Worm (Caenorhabditis elegans) whole organism, young adult: ENCODE data around the gene set-1.

ENCODE experiments used
- B0035.1 ChIP-seq: sonication (generic microtip); optimal IDR thresholded peaks from 2 replicates; lab custom pipeline; 2016; ENCODE audit warnings: missing genetic modification characterization, mild to moderate bottlenecking, missing compliant biosample characterization, missing genotype, missing genetic modification reagents
- B0336.3 ChIP-seq: fragments of 200-800 bp; sonication (Bioruptor generic); IDR thresholded peaks from 2 replicates; pipeline ENCODE4 v1.3.6; 2022; ENCODE audit warnings: missing genetic modification characterization, missing compliant biosample characterization
- F22D6.2 ChIP-seq: sonication (generic microtip); optimal IDR thresholded peaks from 2 replicates; lab custom pipeline; 2016; ENCODE audit warnings: mild to moderate bottlenecking, missing genetic modification characterization, missing compliant biosample characterization
- F57C9.4 ChIP-seq: sonication (generic microtip); optimal IDR thresholded peaks from 2 replicates; lab custom pipeline; 2017; ENCODE audit warnings: mild to moderate bottlenecking, missing genetic modification characterization, missing compliant biosample characterization
- K11D2.4 ChIP-seq: fragments of 200-800 bp; sonication (Bioruptor generic); IDR thresholded peaks from 2 replicates; pipeline ENCODE4 v1.3.6; 2022; ENCODE audit warnings: missing genetic modification reagents, missing genetic modification characterization, missing compliant biosample characterization
- Y53F4B.3 ChIP-seq: fragments of 200-800 bp; sonication (Bioruptor generic); IDR thresholded peaks from 2 replicates; pipeline ENCODE4 v1.3.6; 2022; ENCODE audit warnings: missing genetic modification reagents, missing genetic modification characterization, missing compliant biosample characterization
- Y53G8AR.9 ChIP-seq: fragments of 200-800 bp; sonication (Bioruptor generic); conservative IDR thresholded peaks from 2 replicates; pipeline ENCODE4 v1.3.6; 2022; ENCODE audit warnings: missing genetic modification reagents, missing genetic modification characterization, missing compliant biosample characterization
- Y56A3A.18 ChIP-seq: fragments of 200-800 bp; sonication (Bioruptor generic); IDR thresholded peaks from 2 replicates; pipeline ENCODE4 v1.3.6; 2022; ENCODE audit warnings: missing genetic modification reagents, missing genetic modification characterization, missing compliant biosample characterization
- Y67H2A.10 ChIP-seq: fragments of 200-800 bp; sonication (Bioruptor generic); conservative IDR thresholded peaks from 2 replicates; pipeline ENCODE4 v1.3.6; 2022; ENCODE audit warnings: missing genetic modification reagents, missing genetic modification characterization, missing compliant biosample characterization
- atf-7 ChIP-seq: sonication (generic microtip); optimal IDR thresholded peaks from 2 replicates; lab custom pipeline; 2017; ENCODE audit warnings: mild to moderate bottlenecking, missing genetic modification characterization, missing compliant biosample characterization
- attf-6 ChIP-seq: fragments of 200-800 bp; sonication (Bioruptor generic); IDR thresholded peaks from 2 replicates; pipeline ENCODE4 v1.3.6; 2022; ENCODE audit warnings: missing genetic modification reagents, missing genetic modification characterization, missing compliant biosample characterization
- cebp-1 ChIP-seq, 2 experiments: fragments of 200-800 bp in 1 of 2; sonication (Bioruptor generic) in 1 of 2; sonication (generic microtip) in 1 of 2; IDR thresholded peaks in 1 of 2; optimal IDR thresholded peaks in 1 of 2; 2 replicates each; pipeline versions ENCODE4 v1.3.6 to Lab custom; 2017 to 2022; ENCODE audit warnings: missing compliant biosample characterization in 2 of 2, missing genetic modification characterization in 2 of 2, mild to moderate bottlenecking in 1 of 2, missing genetic modification reagents in 1 of 2, moderate library complexity in 1 of 2
- cebp-2 ChIP-seq: fragments of 200-800 bp; sonication (Bioruptor generic); IDR thresholded peaks from 2 replicates; pipeline ENCODE4 v1.3.6; 2022; ENCODE audit warnings: missing genetic modification characterization, missing compliant biosample characterization
- ceh-27 ChIP-seq: fragments of 200-800 bp; sonication (Bioruptor generic); optimal IDR thresholded peaks from 2 replicates; lab custom pipeline; 2018; ENCODE audit warnings: mild to moderate bottlenecking, missing genetic modification characterization, moderate library complexity, missing compliant biosample characterization
- ceh-58 ChIP-seq: fragments of 200-800 bp; sonication (Bioruptor generic); IDR thresholded peaks from 2 replicates; pipeline ENCODE4 v1.3.6; 2022; ENCODE audit warnings: missing genetic modification characterization, missing compliant biosample characterization
- ceh-91 ChIP-seq: fragments of 200-800 bp; sonication (Bioruptor generic); IDR thresholded peaks from 2 replicates; pipeline ENCODE4 v1.3.6; 2022; ENCODE audit warnings: missing genetic modification reagents, missing genetic modification characterization, missing compliant biosample characterization
- dox-1 ChIP-seq: fragments of 200-800 bp; sonication (Bioruptor generic); IDR thresholded peaks from 2 replicates; pipeline ENCODE4 v1.3.6; 2022; ENCODE audit warnings: missing genetic modification reagents, missing genetic modification characterization, missing compliant biosample characterization
- egl-44 ChIP-seq: fragments of 200-800 bp; sonication (Bioruptor generic); IDR thresholded peaks from 2 replicates; pipeline ENCODE4 v1.3.6; 2022; ENCODE audit warnings: missing genetic modification reagents, missing genetic modification characterization, missing compliant biosample characterization
- ekl-4 ChIP-seq: fragments of 200-800 bp; sonication (Bioruptor generic); IDR thresholded peaks from 2 replicates; pipeline ENCODE4 v1.3.6; 2022; ENCODE audit warnings: missing genetic modification reagents, missing genetic modification characterization, missing compliant biosample characterization
- ets-4 ChIP-seq: fragments of 200-800 bp; sonication (Bioruptor generic); optimal IDR thresholded peaks from 2 replicates; lab custom pipeline; 2018; ENCODE audit warnings: mild to moderate bottlenecking, missing genetic modification characterization, missing compliant biosample characterization
- hlh-26 ChIP-seq: fragments of 200-800 bp; sonication (Bioruptor generic); conservative IDR thresholded peaks from 2 replicates; pipeline ENCODE4 v1.3.6; 2022; ENCODE audit warnings: missing genetic modification reagents, missing genetic modification characterization, missing compliant biosample characterization
- lin-26 ChIP-seq: fragments of 200-800 bp; sonication (Bioruptor generic); IDR thresholded peaks from 2 replicates; pipeline ENCODE4 v1.3.6; 2022; ENCODE audit warnings: missing genetic modification reagents, missing genetic modification characterization, missing compliant biosample characterization
- lin-40 ChIP-seq: sonication (generic microtip); optimal IDR thresholded peaks from 2 replicates; lab custom pipeline; 2016; ENCODE audit warnings: missing genetic modification characterization, mild to moderate bottlenecking, missing compliant biosample characterization, missing genotype, missing genetic modification reagents
- lsy-27 ChIP-seq: sonication (generic microtip); optimal IDR thresholded peaks from 2 replicates; lab custom pipeline; 2017; ENCODE audit warnings: missing genetic modification characterization, mild to moderate bottlenecking, missing compliant biosample characterization, antibody characterized with exemption, missing genotype, borderline replicate concordance; ENCODE audit not compliant: insufficient read depth
- madf-3 ChIP-seq: fragments of 200-800 bp; sonication (Bioruptor generic); IDR thresholded peaks from 2 replicates; pipeline ENCODE4 v1.3.6; 2022; ENCODE audit warnings: missing genetic modification reagents, missing genetic modification characterization, missing compliant biosample characterization
- madf-6 ChIP-seq: fragments of 200-800 bp; sonication (Bioruptor generic); IDR thresholded peaks from 2 replicates; pipeline ENCODE4 v1.3.6; 2022; ENCODE audit warnings: missing genetic modification reagents, missing genetic modification characterization, missing compliant biosample characterization
- mcd-1 ChIP-seq: fragments of 200-800 bp; sonication (Bioruptor generic); IDR thresholded peaks from 2 replicates; pipeline ENCODE4 v1.3.6; 2022; ENCODE audit warnings: missing genetic modification reagents, missing genetic modification characterization, missing compliant biosample characterization
- nfya-2 ChIP-seq: fragments of 200-800 bp; sonication (Bioruptor generic); IDR thresholded peaks from 2 replicates; pipeline ENCODE4 v1.3.6; 2022; ENCODE audit warnings: missing genetic modification reagents, missing genetic modification characterization, missing compliant biosample characterization
- nhr-120 ChIP-seq: fragments of 200-800 bp; sonication (Bioruptor generic); IDR thresholded peaks from 2 replicates; pipeline ENCODE4 v1.3.6; 2022; ENCODE audit warnings: missing genetic modification characterization, missing compliant biosample characterization
- nhr-179 ChIP-seq: sonication (generic microtip); optimal IDR thresholded peaks from 2 replicates; lab custom pipeline; 2016; ENCODE audit warnings: mild to moderate bottlenecking, missing genetic modification characterization, missing compliant biosample characterization
- nhr-27 ChIP-seq: fragments of 200-800 bp; sonication (Bioruptor generic); optimal IDR thresholded peaks from 2 replicates; lab custom pipeline; 2018; ENCODE audit warnings: mild to moderate bottlenecking, missing genetic modification characterization, moderate library complexity, missing compliant biosample characterization
- nhr-90 ChIP-seq: sonication (generic microtip); optimal IDR thresholded peaks from 2 replicates; lab custom pipeline; 2016; ENCODE audit warnings: missing genotype, mild to moderate bottlenecking, missing genetic modification characterization, missing compliant biosample characterization
- pha-4 ChIP-seq: fragments of 150-350 bp; sonication (generic microtip); optimal IDR thresholded peaks from 2 replicates; lab custom pipeline; 2014; ENCODE audit warnings: missing biosample characterization, missing genetic modification reagents, missing genetic modification characterization
- repo-1 ChIP-seq: sonication (generic microtip); optimal IDR thresholded peaks from 2 replicates; lab custom pipeline; 2017; ENCODE audit warnings: mild to moderate bottlenecking, missing genetic modification characterization, missing compliant biosample characterization
- rpc-1 ChIP-seq, 2 experiments: fragments of 150-350 bp in 1 of 2; sonication (generic microtip) in 1 of 2; optimal IDR thresholded peaks; 2 replicates each; lab custom pipeline; 2014 to 2018; ENCODE audit warnings: missing biosample characterization in 1 of 2, missing genetic modification characterization in 1 of 2, missing genetic modification reagents in 1 of 2, missing genotype in 1 of 2
- sdz-38 ChIP-seq: sonication (generic microtip); optimal IDR thresholded peaks from 2 replicates; lab custom pipeline; 2016; ENCODE audit warnings: missing genotype, missing genetic modification characterization, missing compliant biosample characterization
- snpc-1.1 ChIP-seq: sonication (generic microtip); optimal IDR thresholded peaks from 2 replicates; lab custom pipeline; 2017; ENCODE audit warnings: missing genetic modification characterization, mild to moderate bottlenecking, missing compliant biosample characterization, antibody characterized with exemption, moderate library complexity, missing genotype, missing genetic modification reagents; ENCODE audit not compliant: insufficient read depth
- tbx-9 ChIP-seq: sonication (generic microtip); optimal IDR thresholded peaks from 2 replicates; lab custom pipeline; 2016; ENCODE audit warnings: borderline replicate concordance, missing genetic modification characterization, inconsistent platforms, missing compliant biosample characterization
- unc-62 ChIP-seq: fragments of 150-350 bp; optimal IDR thresholded peaks from 2 replicates; lab custom pipeline; 2014; ENCODE audit warnings: missing biosample characterization, missing genetic modification reagents, missing genetic modification characterization
- zfh-2 ChIP-seq: fragments of 200-800 bp; sonication (Bioruptor generic); conservative IDR thresholded peaks from 2 replicates; pipeline ENCODE4 v1.3.6; 2022; ENCODE audit warnings: missing genetic modification reagents, missing genetic modification characterization, missing compliant biosample characterization
- ztf-18 ChIP-seq: sonication (generic microtip); optimal IDR thresholded peaks from 2 replicates; lab custom pipeline; 2016; ENCODE audit warnings: missing genotype, mild to moderate bottlenecking, missing genetic modification characterization, missing compliant biosample characterization
- ztf-28 ChIP-seq: fragments of 200-800 bp; sonication (Bioruptor generic); IDR thresholded peaks from 2 replicates; pipeline ENCODE4 v1.3.6; 2022; ENCODE audit warnings: missing genetic modification reagents, missing genetic modification characterization, missing compliant biosample characterization

Gene set-1

DNA sequence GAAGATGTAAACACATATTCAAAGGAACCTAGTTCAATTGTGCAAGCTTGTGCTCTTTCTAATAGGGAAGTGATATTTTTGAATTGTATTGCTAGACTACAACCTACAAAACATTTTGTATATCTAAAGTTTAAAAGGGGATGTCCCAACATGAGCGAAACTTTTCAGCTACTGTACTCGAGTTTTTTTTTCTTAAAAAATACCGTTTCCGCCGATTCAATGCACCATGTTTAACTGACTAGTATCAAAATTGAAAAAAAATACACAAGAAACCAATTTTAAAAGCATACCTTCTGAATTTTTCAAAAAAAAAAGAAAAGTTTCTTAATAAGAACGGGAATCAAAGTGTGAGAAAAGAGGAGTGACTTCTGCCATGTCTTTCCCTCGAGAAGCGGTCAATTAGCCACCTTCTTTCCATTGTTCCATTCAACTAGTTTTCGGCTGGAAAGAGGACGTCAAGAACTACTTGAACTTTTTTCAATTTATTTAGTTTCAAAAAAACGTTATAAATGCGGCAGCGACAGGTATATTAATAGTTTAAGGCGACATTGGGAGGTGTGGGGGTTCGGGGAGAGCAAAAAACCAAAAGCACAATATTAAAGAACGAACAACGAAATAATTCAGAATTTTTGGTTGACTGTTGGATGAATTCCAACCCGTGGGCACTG lies 36.7 kb downstream of the set-1 start, which contains the start of gene nas-4 (continued):
- no peak for TF ChIP-seq ztf-18 (tag; lab: Kevin White, UChicago)
- TF ChIP-seq Y56A3A.18 (GFP tag; lab: Robert Waterston, UW): peak; percentile 20; the same call in 1 of the 2 replicates
- TF ChIP-seq ceh-27: peak; percentile 35
- TF ChIP-seq repo-1 (tag; lab: Kevin White, UChicago): peak; percentile 60
- TF ChIP-seq nfya-2 (GFP tag; lab: Robert Waterston, UW): no peak
- TF ChIP-seq cebp-1 (GFP tag; IDR thresholded peaks at IDR 0.05; lab: Robert Waterston, UW): 0 out of 2 replicates have a peak, but pooled peaks have one; percentile 38
- TF ChIP-seq cebp-1 (tag; optimal IDR thresholded peaks at IDR 0.05; lab: Kevin White, UChicago): peak; percentile 71
- no peak for TF ChIP-seq sdz-38
- 0 out of 2 replicates have a peak, but pooled peaks have one; percentile 55 for TF ChIP-seq B0336.3
- no peak for TF ChIP-seq hlh-26 (GFP tag; lab: Robert Waterston, UW)
- TF ChIP-seq lin-26 (GFP tag; lab: Robert Waterston, UW): peak; percentile 80
- 0 out of 2 replicates have a peak, but pooled peaks have one; percentile 12 for TF ChIP-seq ekl-4
- no peak for TF ChIP-seq zfh-2 (GFP tag; lab: Robert Waterston, UW)
- TF ChIP-seq B0035.1 (tag; lab: Kevin White, UChicago): peak; percentile 75
- 0 out of 2 replicates have a peak, but pooled peaks have one; percentile 5 for TF ChIP-seq nhr-120
- no peak for TF ChIP-seq dox-1 (GFP tag; lab: Robert Waterston, UW)
- no peak for TF ChIP-seq nhr-27 (tag; lab: Kevin White, UChicago)
- peak; percentile 5; the same call in 1 of the 2 replicates for TF ChIP-seq cebp-2
- no peak for TF ChIP-seq lsy-27 (tag; lab: Kevin White, UChicago)
- peak; percentile 6 for TF ChIP-seq atf-7 (tag; lab: Kevin White, UChicago)
- TF ChIP-seq nhr-90 (tag; lab: Kevin White, UChicago): peak; percentile 35
- 0 out of 2 replicates have a peak, but pooled peaks have one; percentile 18 for TF ChIP-seq egl-44
- no peak; the same call in 1 of the 2 replicates for TF ChIP-seq K11D2.4 (GFP tag; lab: Robert Waterston, UW)
- peak; percentile 14 for TF ChIP-seq nhr-179 (tag; lab: Kevin White, UChicago)
- TF ChIP-seq ets-4 (GFP tag; lab: Kevin White, UChicago): no peak
- no peak for TF ChIP-seq snpc-1.1
- no peak for TF ChIP-seq ceh-58 (GFP tag; lab: Robert Waterston, UW)
- TF ChIP-seq Y53G8AR.9 (GFP tag; lab: Robert Waterston, UW): peak; percentile 59; the same call in 1 of the 2 replicates
- no peak for TF ChIP-seq ceh-91 (GFP tag; lab: Robert Waterston, UW)
- TF ChIP-seq lin-40 (tag; lab: Kevin White, UChicago): peak; percentile 29
- no peak for TF ChIP-seq ztf-28 (GFP tag; lab: Robert Waterston, UW)
- TF ChIP-seq attf-6 (GFP tag; lab: Robert Waterston, UW): no peak
- TF ChIP-seq madf-6 (GFP tag; lab: Robert Waterston, UW): no peak; the same call in 1 of the 2 replicates
- TF ChIP-seq madf-3: 0 out of 2 replicates have a peak, but pooled peaks have one; percentile 70
- no peak for TF ChIP-seq pha-4 (tag; lab: Kevin White, UChicago)

DNA sequence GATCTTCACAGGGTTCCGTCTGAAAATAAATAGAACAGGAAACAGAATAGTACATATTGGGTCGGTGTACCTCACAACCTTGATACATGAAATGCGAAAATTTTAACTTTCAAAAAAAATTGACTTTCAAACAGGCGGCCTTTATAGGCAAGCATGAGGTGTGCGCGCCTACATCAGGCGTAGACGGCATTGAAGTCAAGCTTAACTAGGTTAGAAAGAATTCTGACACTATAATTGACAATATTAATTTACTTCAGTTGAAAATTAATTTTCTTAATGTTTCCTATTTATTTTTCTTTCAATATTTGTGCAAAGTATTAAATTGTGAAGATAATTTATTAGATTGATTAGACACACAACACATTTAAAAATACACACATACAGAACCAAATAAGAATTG lies 40.3 kb downstream of the set-1 start, which contains the start of gene C05D11.5:
Gene C05D11.5, minus strand, starts transcription at position 101 of the 400 bp plus-strand sequence.
- TF ChIP-seq unc-62 (GFP tag; lab: Kevin White, UChicago): no peak
- no peak for TF ChIP-seq F22D6.2
- TF ChIP-seq B0035.1 (tag; lab: Kevin White, UChicago): no peak
- TF ChIP-seq tbx-9: no peak
- no peak for TF ChIP-seq Y56A3A.18 (GFP tag; lab: Robert Waterston, UW)
- TF ChIP-seq nhr-27 (tag; lab: Kevin White, UChicago): no peak
- TF ChIP-seq rpc-1 (optimal IDR thresholded peaks at IDR 0.05; lab: Kevin White, UChicago): no peak
- TF ChIP-seq rpc-1 (tag; optimal IDR thresholded peaks at IDR 0.05; lab: Kevin White, UChicago): no peak
- TF ChIP-seq Y53F4B.3: no peak
- TF ChIP-seq F57C9.4 (tag; lab: Kevin White, UChicago): no peak
- TF ChIP-seq Y67H2A.10 (GFP tag; lab: Robert Waterston, UW): no peak
- TF ChIP-seq mcd-1 (GFP tag; lab: Robert Waterston, UW): no peak
- no peak for TF ChIP-seq hlh-26 (GFP tag; lab: Robert Waterston, UW)
- TF ChIP-seq dox-1 (GFP tag; lab: Robert Waterston, UW): no peak
